Fruit fly (Drosophila melanogaster) whole organism, prepupa: ENCODE results near the gene CG10298.
A peak's percentile ranks its signal among the peaks of the same experiment; 100 is the strongest.

Source experiments
- CG10631 ChIP-seq: fragments of 200-800 bp; sonication (Bioruptor generic); optimal IDR thresholded peaks from 2 replicates; lab custom pipeline; 2016; ENCODE audit warnings: missing biosample characterization, missing genetic modification characterization
- CG15336 ChIP-seq: fragments of 200-800 bp; sonication (Bioruptor generic); IDR thresholded peaks from 2 replicates; pipeline ENCODE4 v1.3.6; 2022; ENCODE audit warnings: missing biosample characterization, missing genetic modification characterization
- CG1621 ChIP-seq: fragments of 200-800 bp; sonication (Bioruptor generic); optimal IDR thresholded peaks from 3 replicates; lab custom pipeline; 2018; ENCODE audit warnings: missing biosample characterization, mild to moderate bottlenecking, missing genetic modification characterization
- CG3032 ChIP-seq: fragments of 200-800 bp; optimal IDR thresholded peaks from 2 replicates; lab custom pipeline; 2019; ENCODE audit warnings: missing biosample characterization, mild to moderate bottlenecking, missing genetic modification characterization, moderate library complexity
- CG32006 ChIP-seq: fragments of 200-800 bp; sonication (Bioruptor generic); optimal IDR thresholded peaks from 3 replicates; lab custom pipeline; 2017; ENCODE audit warnings: missing biosample characterization, mild to moderate bottlenecking, missing genetic modification characterization
- CG34406 ChIP-seq: fragments of 200-800 bp; sonication (Bioruptor generic); optimal IDR thresholded peaks from 3 replicates; lab custom pipeline; 2016; ENCODE audit warnings: missing biosample characterization, missing genetic modification characterization
- CG3919 ChIP-seq: fragments of 200-800 bp; sonication (Bioruptor generic); optimal IDR thresholded peaks from 3 replicates; lab custom pipeline; 2016; ENCODE audit warnings: missing biosample characterization, missing genetic modification characterization
- CG6792 ChIP-seq: fragments of 200-800 bp; sonication (Bioruptor generic); optimal IDR thresholded peaks from 3 replicates; lab custom pipeline; 2016; ENCODE audit warnings: missing biosample characterization, missing genetic modification characterization
- CG6808 ChIP-seq: fragments of 200-800 bp; sonication (Bioruptor generic); optimal IDR thresholded peaks from 3 replicates; lab custom pipeline; 2017; ENCODE audit warnings: missing biosample characterization, missing genetic modification characterization, mild to moderate bottlenecking, moderate library complexity, missing genetic modification reagents
- CG6854 ChIP-seq: fragments of 200-800 bp; sonication (Bioruptor generic); optimal IDR thresholded peaks from 2 replicates; lab custom pipeline; 2017; ENCODE audit warnings: missing biosample characterization, mild to moderate bottlenecking, missing genetic modification characterization
- CG7368 ChIP-seq: fragments of 200-800 bp; sonication (Bioruptor generic); optimal IDR thresholded peaks from 3 replicates; lab custom pipeline; 2016; ENCODE audit warnings: missing biosample characterization, missing genetic modification characterization
- CG8119 ChIP-seq: fragments of 200-800 bp; sonication (Bioruptor generic); IDR thresholded peaks from 3 replicates; pipeline ENCODE4 v1.3.6; 2022; ENCODE audit warnings: missing biosample characterization, missing genetic modification characterization
- CG8632 ChIP-seq: fragments of 200-800 bp; sonication (Bioruptor generic); optimal IDR thresholded peaks from 3 replicates; lab custom pipeline; 2016; ENCODE audit warnings: missing biosample characterization, missing genetic modification characterization
- CG9139 ChIP-seq: fragments of 200-800 bp; sonication (Bioruptor generic); optimal IDR thresholded peaks from 3 replicates; lab custom pipeline; 2017; ENCODE audit warnings: missing biosample characterization, mild to moderate bottlenecking, missing genetic modification characterization
- Eip75B ChIP-seq: fragments of 200-800 bp; sonication (Bioruptor generic); optimal IDR thresholded peaks from 3 replicates; lab custom pipeline; 2016; ENCODE audit warnings: missing biosample characterization, missing genetic modification characterization
- Eip78C ChIP-seq: fragments of 200-800 bp; sonication (Bioruptor generic); peaks from one replicate; lab custom pipeline; 2016; ENCODE audit warnings: missing biosample characterization, missing genetic modification characterization
- Ets21C ChIP-seq: fragments of 200-800 bp; sonication (Bioruptor generic); optimal IDR thresholded peaks from 3 replicates; lab custom pipeline; 2016; ENCODE audit warnings: missing biosample characterization, missing genetic modification characterization
- Ets96B ChIP-seq: fragments of 200-800 bp; optimal IDR thresholded peaks from 2 replicates; lab custom pipeline; 2019; ENCODE audit warnings: missing biosample characterization, mild to moderate bottlenecking, missing genetic modification characterization, moderate library complexity
- Hr39 ChIP-seq: fragments of 200-800 bp; sonication (Bioruptor generic); optimal IDR thresholded peaks from 2 replicates; lab custom pipeline; 2016; ENCODE audit warnings: missing biosample characterization, missing genetic modification characterization
- Hr4 ChIP-seq: fragments of 200-800 bp; sonication (Bioruptor generic); optimal IDR thresholded peaks from 3 replicates; lab custom pipeline; 2016; ENCODE audit warnings: missing biosample characterization, missing genetic modification characterization
- OdsH ChIP-seq: fragments of 200-800 bp; sonication (Bioruptor generic); optimal IDR thresholded peaks from 3 replicates; lab custom pipeline; 2016; ENCODE audit warnings: missing biosample characterization, missing genetic modification characterization
- Smox ChIP-seq: fragments of 200-800 bp; sonication (Bioruptor generic); optimal IDR thresholded peaks from 3 replicates; lab custom pipeline; 2016; ENCODE audit warnings: missing biosample characterization, missing genetic modification characterization
- Sox102F ChIP-seq: fragments of 200-800 bp; sonication (Bioruptor generic); optimal IDR thresholded peaks from 2 replicates; lab custom pipeline; 2016; ENCODE audit warnings: missing biosample characterization, mild to moderate bottlenecking, missing genetic modification characterization
- Sox15 ChIP-seq: fragments of 200-800 bp; sonication (Bioruptor generic); optimal IDR thresholded peaks from 3 replicates; lab custom pipeline; 2016; ENCODE audit warnings: missing biosample characterization, missing genetic modification characterization
- achi ChIP-seq: fragments of 200-800 bp; sonication (Bioruptor generic); optimal IDR thresholded peaks from 3 replicates; lab custom pipeline; 2016; ENCODE audit warnings: missing biosample characterization, missing genetic modification characterization
- acj6 ChIP-seq: fragments of 200-800 bp; sonication (Bioruptor generic); optimal IDR thresholded peaks from 3 replicates; lab custom pipeline; 2016; ENCODE audit warnings: missing biosample characterization, missing genetic modification characterization
- cyc ChIP-seq: fragments of 200-800 bp; sonication (Bioruptor generic); optimal IDR thresholded peaks from 3 replicates; lab custom pipeline; 2016; ENCODE audit warnings: missing biosample characterization, missing genetic modification characterization
- dac ChIP-seq: fragments of 200-800 bp; sonication (Bioruptor generic); optimal IDR thresholded peaks from 2 replicates; lab custom pipeline; 2017; ENCODE audit warnings: missing biosample characterization, mild to moderate bottlenecking, missing genetic modification characterization
- dsx ChIP-seq: fragments of 200-800 bp; optimal IDR thresholded peaks from 3 replicates; lab custom pipeline; 2019; ENCODE audit warnings: missing biosample characterization, mild to moderate bottlenecking, missing genetic modification characterization, moderate library complexity; ENCODE audit not compliant: poor library complexity, severe bottlenecking
- eg ChIP-seq: fragments of 200-800 bp; sonication (Bioruptor generic); IDR thresholded peaks from 3 replicates; pipeline ENCODE4 v1.3.6; 2022; ENCODE audit warnings: missing biosample characterization, missing genetic modification characterization
- esn ChIP-seq: fragments of 200-800 bp; sonication (Bioruptor generic); optimal IDR thresholded peaks from 2 replicates; lab custom pipeline; 2016; ENCODE audit warnings: missing biosample characterization, mild to moderate bottlenecking, missing genetic modification characterization, moderate library complexity
- fd59A ChIP-seq: fragments of 200-800 bp; sonication (Bioruptor generic); optimal IDR thresholded peaks from 2 replicates; lab custom pipeline; 2017; ENCODE audit warnings: missing biosample characterization, mild to moderate bottlenecking, missing genetic modification characterization, missing genetic modification reagents
- fkh ChIP-seq: fragments of 200-800 bp; sonication (Bioruptor generic); optimal IDR thresholded peaks from 3 replicates; lab custom pipeline; 2017; ENCODE audit warnings: missing biosample characterization, mild to moderate bottlenecking, missing genetic modification characterization, moderate library complexity
- lz ChIP-seq: fragments of 200-800 bp; sonication (Bioruptor generic); optimal IDR thresholded peaks from 3 replicates; lab custom pipeline; 2016; ENCODE audit warnings: missing biosample characterization, missing genetic modification characterization
- pdm3 ChIP-seq: fragments of 200-800 bp; sonication (Bioruptor generic); optimal IDR thresholded peaks from 3 replicates; lab custom pipeline; 2016; ENCODE audit warnings: missing biosample characterization, missing genetic modification characterization
- salr ChIP-seq, 2 experiments: fragments of 200-800 bp; sonication (Bioruptor generic); optimal IDR thresholded peaks; 3 replicates each; lab custom pipeline; 2016 to 2018; ENCODE audit warnings: missing biosample characterization in 2 of 2, missing genetic modification characterization in 2 of 2, mild to moderate bottlenecking in 1 of 2
- svp ChIP-seq: fragments of 200-800 bp; sonication (Bioruptor generic); peaks from one replicate; lab custom pipeline; 2016; ENCODE audit warnings: missing biosample characterization, missing genetic modification characterization
- topi ChIP-seq: fragments of 200-800 bp; sonication (Bioruptor generic); optimal IDR thresholded peaks from 3 replicates; lab custom pipeline; 2016; ENCODE audit warnings: missing biosample characterization, missing genetic modification characterization
- vri ChIP-seq: fragments of 200-800 bp; sonication (Bioruptor generic); optimal IDR thresholded peaks from 3 replicates; lab custom pipeline; 2016; ENCODE audit warnings: missing biosample characterization, mild to moderate bottlenecking, missing genetic modification characterization

The CG10298 gene

dm6 chr3R:6334906-6335433, 7.8 kb upstream of the CG10298 start, which contains the start of gene Osi19:
Gene Osi19, plus strand, starts transcription at chr3R:6335362.
- TF ChIP-seq CG32006, result no peak

DNA sequence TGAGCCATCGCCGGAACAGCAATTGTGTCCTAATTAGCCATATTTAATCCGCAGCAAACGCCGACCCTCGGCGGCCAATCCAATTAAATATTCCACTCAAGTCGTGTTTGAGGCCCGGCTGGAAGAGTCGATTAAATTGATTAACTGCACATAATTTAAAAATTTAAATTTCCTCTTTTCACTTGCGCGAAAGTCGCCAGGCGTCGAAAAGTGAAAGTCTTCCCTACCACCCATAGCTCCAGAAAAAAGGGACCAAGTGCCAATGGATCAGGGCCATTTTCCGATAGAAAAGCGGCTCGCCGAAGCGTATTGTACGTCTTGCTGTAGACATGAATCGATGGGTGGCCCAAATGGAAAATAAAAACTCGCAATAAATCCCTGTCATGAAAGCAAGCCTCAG, 5.4 kb upstream of the CG10298 start:
- no peak for TF ChIP-seq CG9139
- TF ChIP-seq Ets21C, result no peak
- no peak for TF ChIP-seq achi (GFP tag; lab: Kevin White, UChicago)
- TF ChIP-seq Smox (GFP tag; lab: Kevin White, UChicago), result no peak
- TF ChIP-seq cyc, result no peak
- no peak for TF ChIP-seq CG1621 (tag; lab: Kevin White, UChicago)
- no peak for TF ChIP-seq Eip75B
- no peak for TF ChIP-seq Sox102F (GFP tag; lab: Kevin White, UChicago)
- TF ChIP-seq salr (GFP tag; optimal IDR thresholded peaks at IDR 0.05; lab: Kevin White, UChicago), result no peak
- no peak for TF ChIP-seq CG3919 (GFP tag; lab: Kevin White, UChicago)
- no peak for TF ChIP-seq svp (GFP tag; lab: Kevin White, UChicago)
- TF ChIP-seq acj6 (GFP tag; lab: Kevin White, UChicago), result no peak
- TF ChIP-seq fkh, result no peak
- no peak for TF ChIP-seq CG3032 (tag; lab: Kevin White, UChicago)
- TF ChIP-seq Hr39 (GFP tag; lab: Kevin White, UChicago), result no peak
- no peak for TF ChIP-seq CG6854
- TF ChIP-seq CG6808 (GFP tag; lab: Kevin White, UChicago), result no peak
- TF ChIP-seq CG6792 (GFP tag; lab: Kevin White, UChicago), result no peak

DNA sequence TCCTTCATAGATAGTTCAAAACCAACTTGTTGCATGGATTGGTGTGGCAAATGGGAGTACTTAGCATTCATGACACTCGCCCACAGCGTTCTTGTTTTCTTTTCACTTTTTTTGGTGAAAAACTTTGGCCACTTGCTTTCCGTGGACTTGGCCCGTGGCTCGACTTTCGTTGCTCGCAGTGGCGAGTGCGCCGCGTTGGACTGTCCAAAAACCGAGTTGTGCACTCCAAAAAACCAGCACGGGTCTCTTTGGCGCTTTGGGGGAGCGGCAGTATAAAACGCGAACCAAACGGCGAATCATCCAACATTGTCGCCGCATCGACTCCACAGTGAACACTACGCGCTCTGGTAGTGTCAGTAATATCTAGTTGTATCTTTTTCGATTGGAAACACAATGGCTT, 3.0 kb upstream of the CG10298 start, which contains the start of gene Osi20:
Gene Osi20 (plus strand): TSS at position 301 of the 400 bp plus-strand sequence.
- no peak for TF ChIP-seq CG9139
- no peak for TF ChIP-seq Sox15 (GFP tag; lab: Kevin White, UChicago)

dm6 chr3R:6341668-6342067, 1.1 kb upstream of the CG10298 start, which contains the start of gene CG17917:
Gene CG17917, plus strand, starts transcription at chr3R:6341968.
- TF ChIP-seq CG8632 (GFP tag; lab: Kevin White, UChicago), result no peak

dm6 chr3R:6343396-6344239, 816 bp downstream of the CG10298 start, which contains the start of gene CG17919:
Gene CG17919, plus strand, starts transcription at chr3R:6344029.
- TF ChIP-seq dsx (GFP tag; lab: Kevin White, UChicago) (peak; percentile 13), topi (peak; percentile 35), OdsH (GFP tag; lab: Kevin White, UChicago) (peak; percentile 60), Ets21C (no peak), svp (GFP tag; lab: Kevin White, UChicago) (no peak), CG6854 (peak; percentile 17), Hr39 (GFP tag; lab: Kevin White, UChicago) (peak; percentile 23), fd59A (GFP tag; lab: Kevin White, UChicago) (no peak), CG8632 (GFP tag; lab: Kevin White, UChicago) (peak; percentile 57), eg (GFP tag; lab: Robert Waterston, UW) (0 out of 3 replicates have a peak, but pooled peaks have one; percentile 14), acj6 (GFP tag; lab: Kevin White, UChicago) (peak; percentile 52), CG8119 (peak; percentile 61), CG7368 (GFP tag; lab: Kevin White, UChicago) (peak; percentile 32), CG3919 (GFP tag; lab: Kevin White, UChicago) (peak; percentile 57), Sox15 (GFP tag; lab: Kevin White, UChicago) (peak; percentile 15), CG6792 (GFP tag; lab: Kevin White, UChicago) (peak; percentile 22), esn (GFP tag; lab: Kevin White, UChicago) (peak; percentile 44), lz (GFP tag; lab: Kevin White, UChicago) (peak; percentile 14), CG1621 (tag; lab: Kevin White, UChicago) (peak; percentile 99), Ets96B (peak; percentile 27), Smox (GFP tag; lab: Kevin White, UChicago) (peak; percentile 27), CG3032 (tag; lab: Kevin White, UChicago) (peak; percentile 37), CG34406 (GFP tag; lab: Kevin White, UChicago) (peak; percentile 58), Eip78C (GFP tag; lab: Kevin White, UChicago) (peak; percentile 60), CG6808 (GFP tag; lab: Kevin White, UChicago) (peak; percentile 53), CG15336 (GFP tag; lab: Robert Waterston, UW) (peak; percentile 53), CG10631 (GFP tag; lab: Kevin White, UChicago) (peak; percentile 39), dac (GFP tag; lab: Kevin White, UChicago) (no peak), fkh (no peak), salr (GFP tag; optimal IDR thresholded peaks at IDR 0.05; lab: Kevin White, UChicago) (peak in 1 of 2 experiments; percentile 12), achi (GFP tag; lab: Kevin White, UChicago) (peak; percentile 41), Hr4 (peak; percentile 19), pdm3 (peak; percentile 24), vri (GFP tag; lab: Kevin White, UChicago) (no peak)
